Worm (Caenorhabditis elegans) whole organism, L2 larva: Measurements from ENCODE around the gene D2007.1.

Source experiments
- C34F6.9 ChIP-seq: fragments of 150-350 bp; optimal IDR thresholded peaks from 2 replicates; lab custom pipeline; 2014; ENCODE audit warnings: missing biosample characterization, missing genetic modification characterization
- F13H6.1 ChIP-seq: sonication (generic microtip); optimal IDR thresholded peaks from 2 replicates; lab custom pipeline; 2016; ENCODE audit warnings: missing genetic modification characterization, missing compliant biosample characterization
- R02D3.7 ChIP-seq: fragments of 150-350 bp; optimal IDR thresholded peaks from 2 replicates; lab custom pipeline; 2014; ENCODE audit warnings: missing biosample characterization, missing genetic modification characterization
- ZK546.5 ChIP-seq: sonication (generic microtip); optimal IDR thresholded peaks from 2 replicates; lab custom pipeline; 2017; ENCODE audit warnings: missing biosample characterization, missing genetic modification characterization
- aly-2 ChIP-seq: fragments of 150-350 bp; optimal IDR thresholded peaks from 2 replicates; lab custom pipeline; 2014; ENCODE audit warnings: missing biosample characterization, missing genetic modification characterization
- blmp-1 ChIP-seq: sonication (generic microtip); optimal IDR thresholded peaks from 2 replicates; lab custom pipeline; 2017; ENCODE audit warnings: missing genetic modification characterization, mild to moderate bottlenecking, missing compliant biosample characterization, antibody characterized with exemption, moderate library complexity; ENCODE audit not compliant: insufficient read depth
- crh-2 ChIP-seq: sonication (generic microtip); optimal IDR thresholded peaks from 2 replicates; lab custom pipeline; 2017; ENCODE audit warnings: missing biosample characterization, missing genetic modification characterization
- dmd-4 ChIP-seq: sonication (generic microtip); optimal IDR thresholded peaks from 2 replicates; lab custom pipeline; 2017; ENCODE audit warnings: missing biosample characterization, missing genetic modification characterization
- elt-1 ChIP-seq: fragments of 150-350 bp; optimal IDR thresholded peaks from 2 replicates; lab custom pipeline; 2014; ENCODE audit warnings: missing biosample characterization, missing genetic modification characterization
- fos-1 ChIP-seq: fragments of 150-350 bp; optimal IDR thresholded peaks from 2 replicates; lab custom pipeline; 2014; ENCODE audit warnings: missing biosample characterization, missing genetic modification characterization
- gmeb-1 ChIP-seq: fragments of 150-350 bp; optimal IDR thresholded peaks from 2 replicates; lab custom pipeline; 2014; ENCODE audit warnings: missing biosample characterization, missing genetic modification characterization
- lin-11 ChIP-seq: fragments of 150-350 bp; sonication (generic microtip); optimal IDR thresholded peaks from 2 replicates; lab custom pipeline; 2014; ENCODE audit warnings: missing biosample characterization, missing genetic modification characterization, inconsistent platforms, mixed read lengths
- lin-39 ChIP-seq: fragments of 150-350 bp; optimal IDR thresholded peaks from 2 replicates; lab custom pipeline; 2014; ENCODE audit warnings: missing biosample characterization, missing genetic modification reagents, missing genetic modification characterization
- lsy-2 ChIP-seq, 2 experiments: fragments of 150-350 bp in 1 of 2; sonication (generic microtip) in 1 of 2; optimal IDR thresholded peaks; 2 replicates each; lab custom pipeline; 2014 to 2017; ENCODE audit warnings: missing biosample characterization in 2 of 2, missing genetic modification characterization in 2 of 2
- mab-5 ChIP-seq: fragments of 150-350 bp; optimal IDR thresholded peaks from 2 replicates; lab custom pipeline; 2014; ENCODE audit warnings: missing biosample characterization, missing genetic modification characterization
- mdl-1 ChIP-seq, 2 experiments: fragments of 150-350 bp in 1 of 2; sonication (generic microtip) in 1 of 2; optimal IDR thresholded peaks; 2 replicates each; lab custom pipeline; 2017; ENCODE audit warnings: missing biosample characterization in 2 of 2, missing genetic modification characterization in 2 of 2
- nhr-10 ChIP-seq: sonication (generic microtip); optimal IDR thresholded peaks from 2 replicates; lab custom pipeline; 2017; ENCODE audit warnings: missing biosample characterization, missing genetic modification characterization
- nhr-11 ChIP-seq: fragments of 150-350 bp; optimal IDR thresholded peaks from 2 replicates; lab custom pipeline; 2014; ENCODE audit warnings: missing biosample characterization, missing genetic modification characterization
- nhr-12 ChIP-seq: fragments of 150-350 bp; optimal IDR thresholded peaks from 2 replicates; lab custom pipeline; 2014; ENCODE audit warnings: missing biosample characterization, missing genetic modification characterization
- nhr-129 ChIP-seq: fragments of 150-350 bp; optimal IDR thresholded peaks from 2 replicates; lab custom pipeline; 2014; ENCODE audit warnings: missing biosample characterization, missing genetic modification characterization
- nhr-21 ChIP-seq: fragments of 150-350 bp; optimal IDR thresholded peaks from 2 replicates; lab custom pipeline; 2014; ENCODE audit warnings: missing biosample characterization, missing genetic modification characterization
- nhr-23 ChIP-seq: fragments of 150-350 bp; optimal IDR thresholded peaks from 2 replicates; lab custom pipeline; 2014; ENCODE audit warnings: missing biosample characterization, missing genetic modification reagents, missing genetic modification characterization
- nhr-237 ChIP-seq: fragments of 150-350 bp; optimal IDR thresholded peaks from 2 replicates; lab custom pipeline; 2014; ENCODE audit warnings: missing biosample characterization, missing genetic modification characterization
- nhr-25 ChIP-seq: fragments of 150-350 bp; sonication (generic microtip); optimal IDR thresholded peaks from 3 replicates; lab custom pipeline; 2014; ENCODE audit warnings: missing biosample characterization, missing genetic modification characterization
- nhr-6 ChIP-seq: fragments of 150-350 bp; optimal IDR thresholded peaks from 2 replicates; lab custom pipeline; 2014; ENCODE audit warnings: missing biosample characterization, missing genetic modification characterization
- nhr-77 ChIP-seq: fragments of 150-350 bp; optimal IDR thresholded peaks from 2 replicates; lab custom pipeline; 2014; ENCODE audit warnings: missing biosample characterization, missing genetic modification characterization
- peb-1 ChIP-seq: fragments of 150-350 bp; optimal IDR thresholded peaks from 2 replicates; lab custom pipeline; 2014; ENCODE audit warnings: missing biosample characterization, missing genetic modification characterization
- skn-1 ChIP-seq: sonication (generic microtip); optimal IDR thresholded peaks from 2 replicates; lab custom pipeline; 2017; ENCODE audit warnings: missing biosample characterization, missing genetic modification characterization
- sma-3 ChIP-seq: sonication (generic microtip); optimal IDR thresholded peaks from 2 replicates; lab custom pipeline; 2016; ENCODE audit warnings: missing genetic modification reagents, missing genetic modification characterization, missing compliant biosample characterization
- sma-9 ChIP-seq, 2 experiments: fragments of 150-350 bp in 1 of 2; sonication (generic microtip) in 1 of 2; optimal IDR thresholded peaks; 2 replicates each; lab custom pipeline; 2014 to 2016; ENCODE audit warnings: missing genetic modification characterization in 2 of 2, mild to moderate bottlenecking in 1 of 2, missing biosample characterization in 1 of 2, missing compliant biosample characterization in 1 of 2, missing genetic modification reagents in 1 of 2, moderate library complexity in 1 of 2
- unc-39 ChIP-seq: fragments of 150-350 bp; optimal IDR thresholded peaks from 2 replicates; lab custom pipeline; 2014; ENCODE audit warnings: missing biosample characterization, missing genetic modification characterization
- unc-62 ChIP-seq: fragments of 150-350 bp; optimal IDR thresholded peaks from 2 replicates; lab custom pipeline; 2014; ENCODE audit warnings: missing biosample characterization, missing genetic modification reagents, missing genetic modification characterization
- zag-1 ChIP-seq: fragments of 150-350 bp; optimal IDR thresholded peaks from 2 replicates; lab custom pipeline; 2014; ENCODE audit warnings: missing biosample characterization, missing genetic modification characterization
- ztf-1 ChIP-seq: fragments of 200-800 bp; sonication (Bioruptor generic); conservative IDR thresholded peaks from 2 replicates; pipeline ENCODE4 v1.3.6; 2022; ENCODE audit warnings: missing genetic modification characterization, missing compliant biosample characterization
- ztf-11 ChIP-seq: sonication (generic microtip); optimal IDR thresholded peaks from 2 replicates; lab custom pipeline; 2017; ENCODE audit warnings: missing biosample characterization, missing genetic modification characterization
- ztf-4 ChIP-seq: fragments of 150-350 bp; optimal IDR thresholded peaks from 2 replicates; lab custom pipeline; 2014; ENCODE audit warnings: missing biosample characterization, missing genetic modification characterization

Gene D2007.1

DNA sequence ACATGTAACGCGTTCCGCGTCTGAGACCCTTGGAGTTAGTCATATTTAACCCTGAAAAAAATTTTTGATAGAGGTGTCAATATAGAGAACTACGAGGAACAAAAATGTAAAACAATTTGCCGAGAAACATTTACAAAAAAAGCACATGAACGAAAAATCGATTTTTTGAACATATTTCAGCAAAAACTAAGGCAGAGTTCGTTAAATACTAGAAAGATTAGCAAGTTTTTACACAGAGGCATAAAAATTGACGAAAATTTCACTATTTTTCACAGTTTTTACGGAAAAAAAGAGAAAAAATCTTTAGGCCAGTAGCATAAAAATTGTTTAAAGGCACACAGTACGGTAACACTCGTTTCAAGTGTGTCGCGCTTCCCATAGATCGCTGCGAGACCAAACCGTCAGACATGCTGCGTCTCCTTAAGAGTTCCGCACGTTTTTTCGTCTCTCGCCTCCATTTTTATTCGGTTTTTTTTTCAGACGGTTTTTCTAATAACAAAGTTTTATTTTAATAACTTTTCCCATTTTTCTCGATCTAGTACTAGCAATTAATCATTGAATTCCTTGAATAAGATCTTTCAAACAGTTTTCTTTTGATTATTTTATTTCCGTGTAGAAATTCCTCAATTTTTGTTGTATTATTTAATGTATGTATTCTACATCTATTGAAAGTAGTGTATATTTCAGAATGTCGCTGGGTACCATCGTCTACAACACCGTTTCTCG, 24.9 kb upstream of the D2007.1 start, which contains the start of the genes rpl-21 and C14B9.10 (continued):
- TF ChIP-seq nhr-6 (tag; lab: Kevin White, UChicago) (no peak), unc-62 (GFP tag; lab: Kevin White, UChicago) (no peak), nhr-23 (tag; lab: Kevin White, UChicago) (no peak), nhr-25 (peak; percentile 85), dmd-4 (tag; lab: Kevin White, UChicago) (no peak), skn-1 (tag; lab: Kevin White, UChicago) (no peak), nhr-237 (tag; lab: Kevin White, UChicago) (no peak), aly-2 (tag; lab: Kevin White, UChicago) (no peak), nhr-12 (tag; lab: Kevin White, UChicago) (no peak), C34F6.9 (peak; percentile 89), ztf-4 (tag; lab: Kevin White, UChicago) (peak; percentile 61), ZK546.5 (tag; lab: Kevin White, UChicago) (peak; percentile 63), lsy-2 (tag; optimal IDR thresholded peaks at IDR 0.05; lab: Kevin White, UChicago) (peak; percentile 96 to 99), sma-9 (GFP tag; optimal IDR thresholded peaks at IDR 0.05; lab: Kevin White, UChicago) (peak; percentile 88), sma-9 (tag; optimal IDR thresholded peaks at IDR 0.05; lab: Kevin White, UChicago) (no peak), lin-39 (tag; lab: Kevin White, UChicago) (no peak), nhr-21 (peak; percentile 76), blmp-1 (tag; lab: Kevin White, UChicago) (peak; percentile 32)
- TF ChIP-seq, all 48 proteins: peak for 25

DNA sequence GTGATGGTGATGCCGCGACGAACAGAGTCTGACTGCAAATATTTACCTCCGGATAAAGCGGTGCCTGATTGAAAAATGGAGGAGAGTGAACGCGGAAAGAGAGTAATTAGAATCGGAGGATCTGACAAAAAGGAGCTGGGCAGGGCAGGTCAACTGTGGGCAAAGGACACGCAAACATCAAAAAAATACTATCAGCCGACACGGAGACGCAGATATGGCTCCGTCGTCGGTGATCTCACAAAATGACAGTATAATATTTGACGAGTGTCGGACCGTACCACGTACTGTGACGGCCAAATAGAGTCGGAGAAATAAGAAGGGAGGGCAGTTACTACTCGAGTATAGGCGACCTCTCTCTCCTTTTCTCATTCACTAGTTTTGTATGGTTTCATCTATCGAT, 22.8 kb upstream of the D2007.1 start:
- TF ChIP-seq nhr-6 (tag; lab: Kevin White, UChicago) = no peak
- TF ChIP-seq unc-39 (tag; lab: Kevin White, UChicago) = no peak
- no peak for TF ChIP-seq nhr-237 (tag; lab: Kevin White, UChicago)
- no peak for TF ChIP-seq R02D3.7 (tag; lab: Kevin White, UChicago)
- no peak for TF ChIP-seq unc-62 (GFP tag; lab: Kevin White, UChicago)
- no peak for TF ChIP-seq aly-2 (tag; lab: Kevin White, UChicago)
- peak; percentile 9 for TF ChIP-seq nhr-129
- TF ChIP-seq C34F6.9 = no peak
- TF ChIP-seq peb-1 = peak; percentile 10
- TF ChIP-seq gmeb-1 (tag; lab: Kevin White, UChicago) = no peak
- TF ChIP-seq mdl-1 (tag; optimal IDR thresholded peaks at IDR 0.05; lab: Kevin White, UChicago) = no peak
- TF ChIP-seq zag-1 (tag; lab: Kevin White, UChicago) = no peak
- no peak for TF ChIP-seq ZK546.5 (tag; lab: Kevin White, UChicago)
- TF ChIP-seq nhr-10 = no peak

DNA sequence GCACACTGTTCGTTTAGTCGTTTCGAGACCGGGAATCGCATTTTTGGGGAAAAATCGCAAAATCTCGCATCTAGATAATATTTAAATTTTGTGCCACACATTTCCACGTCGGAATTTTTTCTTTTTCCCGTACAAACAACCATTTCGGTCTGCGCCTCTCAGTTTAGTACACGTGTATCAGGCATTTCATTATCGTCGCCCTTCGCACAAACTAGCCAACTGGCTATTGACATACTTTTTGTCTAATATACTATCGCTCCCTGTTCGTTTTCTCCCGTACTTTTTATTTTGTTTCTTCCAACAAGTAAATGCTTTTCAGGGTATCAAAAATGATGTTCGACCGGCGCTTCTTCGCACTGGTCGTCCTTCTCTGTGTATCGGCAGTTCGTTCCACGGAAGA, 21.9 kb upstream of the D2007.1 start, which contains the start of gene C14B9.2:
C14B9.2 (plus strand) TSS at position 320 of the 400 bp plus-strand sequence.
- TF ChIP-seq skn-1 (tag; lab: Kevin White, UChicago) (no peak), nhr-21 (no peak), fos-1 (tag; lab: Kevin White, UChicago) (peak; percentile 6), ztf-1 (GFP tag; lab: Robert Waterston, UW) (no peak), R02D3.7 (tag; lab: Kevin White, UChicago) (no peak), sma-3 (GFP tag; lab: Kevin White, UChicago) (no peak), ztf-11 (no peak), ztf-4 (tag; lab: Kevin White, UChicago) (no peak), crh-2 (tag; lab: Kevin White, UChicago) (peak; percentile 36)

- TF ChIP-seq nhr-77 (tag; lab: Kevin White, UChicago) (peak; percentile 14), nhr-11 (no peak), elt-1 (tag; lab: Kevin White, UChicago) (no peak), ZK546.5 (tag; lab: Kevin White, UChicago) (no peak), F13H6.1 (tag; lab: Kevin White, UChicago) (peak; percentile 47), nhr-129 (peak; percentile 50), gmeb-1 (tag; lab: Kevin White, UChicago) (no peak), fos-1 (tag; lab: Kevin White, UChicago) (no peak), lin-11 (no peak), nhr-25 (no peak), dmd-4 (tag; lab: Kevin White, UChicago) (no peak), zag-1 (tag; lab: Kevin White, UChicago) (no peak), sma-9 (GFP tag; optimal IDR thresholded peaks at IDR 0.05; lab: Kevin White, UChicago) (peak; percentile 1), sma-9 (tag; optimal IDR thresholded peaks at IDR 0.05; lab: Kevin White, UChicago) (no peak), mab-5 (tag; lab: Kevin White, UChicago) (no peak), crh-2 (tag; lab: Kevin White, UChicago) (peak; percentile 22), lin-39 (tag; lab: Kevin White, UChicago) (no peak)
Measured at ce11 chrIII:8136517-8137099, 18.7 kb upstream of the D2007.1 start.
